Fruit fly (Drosophila melanogaster) whole organism, prepupa: ENCODE data around the gene CG10958.

Experiments used
- Blimp-1 ChIP-seq: fragments of 200-800 bp; sonication (Bioruptor generic); optimal IDR thresholded peaks from 3 replicates; lab custom pipeline; 2017; ENCODE audit warnings: missing biosample characterization, missing genetic modification characterization, mild to moderate bottlenecking, moderate library complexity, missing genetic modification reagents
- CG10631 ChIP-seq: fragments of 200-800 bp; sonication (Bioruptor generic); optimal IDR thresholded peaks from 2 replicates; lab custom pipeline; 2016; ENCODE audit warnings: missing biosample characterization, missing genetic modification characterization
- CG10669 ChIP-seq: fragments of 200-800 bp; sonication (Bioruptor generic); optimal IDR thresholded peaks from 3 replicates; lab custom pipeline; 2018; ENCODE audit warnings: missing biosample characterization, mild to moderate bottlenecking, missing genetic modification characterization, moderate library complexity
- CG11762 ChIP-seq: fragments of 200-800 bp; sonication (Bioruptor generic); optimal IDR thresholded peaks from 3 replicates; lab custom pipeline; 2016; ENCODE audit warnings: missing biosample characterization, missing genetic modification characterization; ENCODE audit not compliant: insufficient read depth
- CG15336 ChIP-seq: fragments of 200-800 bp; sonication (Bioruptor generic); IDR thresholded peaks from 2 replicates; pipeline ENCODE4 v1.3.6; 2022; ENCODE audit warnings: missing biosample characterization, missing genetic modification characterization
- CG3032 ChIP-seq: fragments of 200-800 bp; optimal IDR thresholded peaks from 2 replicates; lab custom pipeline; 2019; ENCODE audit warnings: missing biosample characterization, mild to moderate bottlenecking, missing genetic modification characterization, moderate library complexity
- CG31627 ChIP-seq: fragments of 200-800 bp; sonication (Bioruptor generic); optimal IDR thresholded peaks from 3 replicates; lab custom pipeline; 2016; ENCODE audit warnings: missing biosample characterization, missing genetic modification characterization
- CG32006 ChIP-seq: fragments of 200-800 bp; sonication (Bioruptor generic); optimal IDR thresholded peaks from 3 replicates; lab custom pipeline; 2017; ENCODE audit warnings: missing biosample characterization, mild to moderate bottlenecking, missing genetic modification characterization
- CG4318 ChIP-seq: fragments of 200-800 bp; sonication (Bioruptor generic); optimal IDR thresholded peaks from 3 replicates; lab custom pipeline; 2017; ENCODE audit warnings: missing biosample characterization, mild to moderate bottlenecking, missing genetic modification characterization
- CG6163 ChIP-seq: fragments of 200-800 bp; sonication (Bioruptor generic); IDR thresholded peaks from 3 replicates; pipeline ENCODE4 v1.3.6; 2022; ENCODE audit warnings: missing biosample characterization, missing genetic modification characterization
- CG6276 ChIP-seq: fragments of 200-800 bp; sonication (Bioruptor generic); optimal IDR thresholded peaks from 2 replicates; lab custom pipeline; 2017; ENCODE audit warnings: missing biosample characterization, mild to moderate bottlenecking, missing genetic modification characterization
- CG6808 ChIP-seq: fragments of 200-800 bp; sonication (Bioruptor generic); optimal IDR thresholded peaks from 3 replicates; lab custom pipeline; 2017; ENCODE audit warnings: missing biosample characterization, missing genetic modification characterization, mild to moderate bottlenecking, moderate library complexity, missing genetic modification reagents
- CG7368 ChIP-seq: fragments of 200-800 bp; sonication (Bioruptor generic); optimal IDR thresholded peaks from 3 replicates; lab custom pipeline; 2016; ENCODE audit warnings: missing biosample characterization, missing genetic modification characterization
- CG8119 ChIP-seq: fragments of 200-800 bp; sonication (Bioruptor generic); IDR thresholded peaks from 3 replicates; pipeline ENCODE4 v1.3.6; 2022; ENCODE audit warnings: missing biosample characterization, missing genetic modification characterization
- CG8632 ChIP-seq: fragments of 200-800 bp; sonication (Bioruptor generic); optimal IDR thresholded peaks from 3 replicates; lab custom pipeline; 2016; ENCODE audit warnings: missing biosample characterization, missing genetic modification characterization
- Eip75B ChIP-seq: fragments of 200-800 bp; sonication (Bioruptor generic); optimal IDR thresholded peaks from 3 replicates; lab custom pipeline; 2016; ENCODE audit warnings: missing biosample characterization, missing genetic modification characterization
- Eip78C ChIP-seq: fragments of 200-800 bp; sonication (Bioruptor generic); peaks from one replicate; lab custom pipeline; 2016; ENCODE audit warnings: missing biosample characterization, missing genetic modification characterization
- Eip93F ChIP-seq: fragments of 200-800 bp; sonication (Bioruptor generic); optimal IDR thresholded peaks from 2 replicates; lab custom pipeline; 2016; ENCODE audit warnings: missing biosample characterization, mild to moderate bottlenecking, missing genetic modification characterization
- Gug ChIP-seq: fragments of 200-800 bp; sonication (Bioruptor generic); IDR thresholded peaks from 2 replicates; pipeline ENCODE4 v1.3.6; 2022; ENCODE audit warnings: missing biosample characterization, missing genetic modification characterization
- Hr38 ChIP-seq: sonication (Bioruptor generic); optimal IDR thresholded peaks from 2 replicates; lab custom pipeline; 2016; ENCODE audit warnings: missing biosample characterization, missing genetic modification characterization
- Hr4 ChIP-seq: fragments of 200-800 bp; sonication (Bioruptor generic); optimal IDR thresholded peaks from 3 replicates; lab custom pipeline; 2016; ENCODE audit warnings: missing biosample characterization, missing genetic modification characterization
- Lpt ChIP-seq: fragments of 200-800 bp; sonication (Bioruptor generic); optimal IDR thresholded peaks from 3 replicates; lab custom pipeline; 2016; ENCODE audit warnings: missing biosample characterization, missing genetic modification characterization
- Met ChIP-seq: fragments of 200-800 bp; sonication (Bioruptor generic); optimal IDR thresholded peaks from 3 replicates; lab custom pipeline; 2016; ENCODE audit warnings: missing biosample characterization, missing genetic modification characterization
- Smox ChIP-seq: fragments of 200-800 bp; sonication (Bioruptor generic); optimal IDR thresholded peaks from 3 replicates; lab custom pipeline; 2016; ENCODE audit warnings: missing biosample characterization, missing genetic modification characterization
- Sox102F ChIP-seq: fragments of 200-800 bp; sonication (Bioruptor generic); optimal IDR thresholded peaks from 2 replicates; lab custom pipeline; 2016; ENCODE audit warnings: missing biosample characterization, mild to moderate bottlenecking, missing genetic modification characterization
- Sox14 ChIP-seq: fragments of 200-800 bp; sonication (Bioruptor generic); optimal IDR thresholded peaks from 3 replicates; lab custom pipeline; 2016; ENCODE audit warnings: missing biosample characterization, missing genetic modification characterization
- Sox15 ChIP-seq: fragments of 200-800 bp; sonication (Bioruptor generic); optimal IDR thresholded peaks from 3 replicates; lab custom pipeline; 2016; ENCODE audit warnings: missing biosample characterization, missing genetic modification characterization
- acj6 ChIP-seq: fragments of 200-800 bp; sonication (Bioruptor generic); optimal IDR thresholded peaks from 3 replicates; lab custom pipeline; 2016; ENCODE audit warnings: missing biosample characterization, missing genetic modification characterization
- cyc ChIP-seq: fragments of 200-800 bp; sonication (Bioruptor generic); optimal IDR thresholded peaks from 3 replicates; lab custom pipeline; 2016; ENCODE audit warnings: missing biosample characterization, missing genetic modification characterization
- dac ChIP-seq: fragments of 200-800 bp; sonication (Bioruptor generic); optimal IDR thresholded peaks from 2 replicates; lab custom pipeline; 2017; ENCODE audit warnings: missing biosample characterization, mild to moderate bottlenecking, missing genetic modification characterization
- dsx ChIP-seq: fragments of 200-800 bp; optimal IDR thresholded peaks from 3 replicates; lab custom pipeline; 2019; ENCODE audit warnings: missing biosample characterization, mild to moderate bottlenecking, missing genetic modification characterization, moderate library complexity; ENCODE audit not compliant: poor library complexity, severe bottlenecking
- esn ChIP-seq: fragments of 200-800 bp; sonication (Bioruptor generic); optimal IDR thresholded peaks from 2 replicates; lab custom pipeline; 2016; ENCODE audit warnings: missing biosample characterization, mild to moderate bottlenecking, missing genetic modification characterization, moderate library complexity
- fd85E ChIP-seq: fragments of 200-800 bp; sonication (Bioruptor generic); optimal IDR thresholded peaks from 3 replicates; lab custom pipeline; 2016; ENCODE audit warnings: missing biosample characterization, missing genetic modification characterization
- fkh ChIP-seq: fragments of 200-800 bp; sonication (Bioruptor generic); optimal IDR thresholded peaks from 3 replicates; lab custom pipeline; 2017; ENCODE audit warnings: missing biosample characterization, mild to moderate bottlenecking, missing genetic modification characterization, moderate library complexity
- lz ChIP-seq: fragments of 200-800 bp; sonication (Bioruptor generic); optimal IDR thresholded peaks from 3 replicates; lab custom pipeline; 2016; ENCODE audit warnings: missing biosample characterization, missing genetic modification characterization
- net ChIP-seq: fragments of 200-800 bp; sonication (Bioruptor generic); optimal IDR thresholded peaks from 3 replicates; lab custom pipeline; 2016; ENCODE audit warnings: missing biosample characterization, missing genetic modification characterization
- salr ChIP-seq, 2 experiments: fragments of 200-800 bp; sonication (Bioruptor generic); optimal IDR thresholded peaks; 3 replicates each; lab custom pipeline; 2016 to 2018; ENCODE audit warnings: missing biosample characterization in 2 of 2, missing genetic modification characterization in 2 of 2, mild to moderate bottlenecking in 1 of 2
- spab ChIP-seq: fragments of 200-800 bp; sonication (Bioruptor generic); optimal IDR thresholded peaks from 2 replicates; lab custom pipeline; 2017; ENCODE audit warnings: missing biosample characterization, mild to moderate bottlenecking, missing genetic modification characterization, missing genetic modification reagents
- ss ChIP-seq, 2 experiments: fragments of 200-800 bp; sonication (Bioruptor generic); optimal IDR thresholded peaks; 2 replicates in 1 of 2; 3 replicates in 1 of 2; lab custom pipeline; 2017 to 2018; ENCODE audit warnings: mild to moderate bottlenecking in 2 of 2, missing biosample characterization in 2 of 2, missing genetic modification characterization in 2 of 2, moderate library complexity in 1 of 2
- svp ChIP-seq: fragments of 200-800 bp; sonication (Bioruptor generic); peaks from one replicate; lab custom pipeline; 2016; ENCODE audit warnings: missing biosample characterization, missing genetic modification characterization
- topi ChIP-seq: fragments of 200-800 bp; sonication (Bioruptor generic); optimal IDR thresholded peaks from 3 replicates; lab custom pipeline; 2016; ENCODE audit warnings: missing biosample characterization, missing genetic modification characterization
- vri ChIP-seq: fragments of 200-800 bp; sonication (Bioruptor generic); optimal IDR thresholded peaks from 3 replicates; lab custom pipeline; 2016; ENCODE audit warnings: missing biosample characterization, mild to moderate bottlenecking, missing genetic modification characterization

The CG10958 gene

DNA sequence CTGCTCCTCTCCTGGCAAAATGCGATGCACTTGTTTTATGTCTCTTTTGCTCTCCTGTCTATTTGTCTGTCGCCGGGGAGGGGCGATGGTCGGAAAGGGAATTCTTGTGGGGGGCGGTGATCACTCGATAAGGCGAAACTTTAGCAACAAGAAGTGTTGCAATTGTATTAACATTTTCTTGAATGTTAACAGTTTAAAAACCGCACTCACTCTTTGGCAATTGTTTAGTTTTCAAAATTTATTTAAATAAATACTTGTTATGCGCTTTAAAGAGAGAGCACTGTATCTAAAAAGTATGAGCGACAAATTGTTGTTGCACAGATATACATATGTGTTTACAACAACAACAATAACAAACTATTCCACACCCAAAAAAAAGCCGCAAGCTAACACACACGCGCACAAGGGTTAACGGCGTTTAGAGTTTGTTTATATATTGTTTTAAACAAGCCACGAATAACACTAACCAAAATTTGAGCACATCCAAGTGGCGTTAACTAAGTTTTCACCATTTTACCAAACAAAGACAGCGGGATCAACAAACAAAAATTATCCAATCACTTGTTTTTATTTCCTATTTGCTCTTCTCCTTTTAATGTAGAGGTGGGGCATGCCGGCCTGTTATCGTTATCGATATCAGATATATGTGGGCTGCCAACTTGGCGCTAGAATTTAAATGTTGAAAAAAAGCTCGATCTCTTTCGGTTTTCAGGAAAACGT, 30.4 kb upstream of the CG10958 start, which contains the start of gene CG2258 (continued):
- TF ChIP-seq Eip75B (GFP tag; lab: Kevin White, UChicago) (peak; percentile 60), dac (peak; percentile 86), Smox (GFP tag; lab: Kevin White, UChicago) (no peak), spab (GFP tag; lab: Kevin White, UChicago) (peak; percentile 84), CG15336 (peak; percentile 97), salr (GFP tag; optimal IDR thresholded peaks at IDR 0.05; lab: Kevin White, UChicago) (peak; percentile 82 to 88), Gug (GFP tag; lab: Robert Waterston, UW) (peak; percentile 95), CG7368 (GFP tag; lab: Kevin White, UChicago) (peak; percentile 75), fd85E (GFP tag; lab: Kevin White, UChicago) (peak; percentile 54)

DNA sequence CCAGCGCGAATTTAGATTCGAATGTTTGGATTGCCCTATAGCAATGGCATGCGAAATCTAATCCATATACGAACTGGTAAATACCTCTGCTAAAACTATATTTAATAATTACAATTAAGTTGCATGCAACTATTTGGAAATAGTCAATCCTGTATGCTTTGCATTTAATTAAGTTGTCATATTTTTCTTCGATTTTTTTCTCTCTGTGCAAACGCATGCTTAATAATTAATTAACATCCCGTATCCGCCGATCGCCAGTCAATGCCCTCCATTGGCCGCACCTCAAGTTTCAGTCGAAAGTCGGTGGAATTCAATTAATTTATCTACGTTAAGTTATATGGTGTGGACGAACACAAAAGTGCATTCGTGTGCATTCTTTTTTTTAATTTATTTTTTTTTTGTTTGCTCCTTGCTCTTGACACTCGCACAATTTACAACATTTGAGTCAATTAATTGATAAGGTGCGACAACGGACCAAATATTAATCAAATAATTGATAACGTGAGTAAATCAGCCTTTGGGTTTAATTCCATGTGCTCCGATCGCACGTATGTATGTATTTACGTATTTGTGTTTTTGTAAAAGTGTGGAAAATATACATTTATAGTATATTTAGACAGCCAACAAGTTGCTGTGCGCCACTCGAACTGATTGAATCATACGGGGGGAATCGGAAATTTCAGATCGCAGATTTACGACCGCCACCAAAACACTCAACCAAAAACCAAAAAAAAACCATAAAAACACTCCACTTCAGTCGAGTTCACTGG, 25.6 kb upstream of the CG10958 start:
- TF ChIP-seq CG31627 (GFP tag; lab: Kevin White, UChicago) (no peak), Sox102F (GFP tag; lab: Kevin White, UChicago) (no peak), CG6276 (no peak), vri (GFP tag; lab: Kevin White, UChicago) (peak; percentile 78), Eip78C (GFP tag; lab: Kevin White, UChicago) (peak; percentile 54), fd85E (GFP tag; lab: Kevin White, UChicago) (no peak), Sox14 (no peak), Hr4 (GFP tag; lab: Kevin White, UChicago) (no peak), spab (GFP tag; lab: Kevin White, UChicago) (no peak), cyc (GFP tag; lab: Kevin White, UChicago) (no peak), CG10631 (no peak), Met (GFP tag; lab: Kevin White, UChicago) (peak; percentile 17), svp (GFP tag; lab: Kevin White, UChicago) (peak; percentile 11), topi (peak; percentile 15), fkh (GFP tag; lab: Kevin White, UChicago) (peak; percentile 45), dsx (GFP tag; lab: Kevin White, UChicago) (no peak), esn (GFP tag; lab: Kevin White, UChicago) (peak; percentile 3), ss (GFP tag; optimal IDR thresholded peaks at IDR 0.05; lab: Kevin White, UChicago) (no peak), acj6 (GFP tag; lab: Kevin White, UChicago) (no peak), CG15336 (no peak), salr (GFP tag; optimal IDR thresholded peaks at IDR 0.05; lab: Kevin White, UChicago) (no peak), CG32006 (GFP tag; lab: Kevin White, UChicago) (no peak), Sox15 (GFP tag; lab: Kevin White, UChicago) (no peak), CG3032 (tag; lab: Kevin White, UChicago) (no peak), Eip75B (GFP tag; lab: Kevin White, UChicago) (no peak), net (GFP tag; lab: Kevin White, UChicago) (no peak), dac (no peak), CG8119 (GFP tag; lab: Robert Waterston, UW) (no peak), Hr38 (GFP tag; lab: Kevin White, UChicago) (no peak), Gug (GFP tag; lab: Robert Waterston, UW) (no peak), CG4318 (GFP tag; lab: Kevin White, UChicago) (no peak), CG7368 (GFP tag; lab: Kevin White, UChicago) (no peak), CG6808 (no peak), CG6163 (peak; percentile 24; the same call in 1 of the 3 replicates), Eip93F (peak; percentile 55), Lpt (GFP tag; lab: Kevin White, UChicago) (no peak), CG8632 (no peak), lz (no peak), Blimp-1 (GFP tag; lab: Kevin White, UChicago) (no peak), CG11762 (GFP tag; lab: Kevin White, UChicago) (no peak), CG10669 (GFP tag; lab: Kevin White, UChicago) (no peak)
